Fruit fly (Drosophila melanogaster) whole organism, embryonic: ENCODE data around the gene gdl.

Experiments used
- Atf3 ChIP-seq: fragments of 200-800 bp; sonication (Bioruptor generic); optimal IDR thresholded peaks from 3 replicates; lab custom pipeline; 2016; ENCODE audit warnings: missing biosample characterization, missing genetic modification characterization
- CG10366 ChIP-seq: fragments of 200-800 bp; sonication (Bioruptor generic); IDR thresholded peaks from 2 replicates; pipeline ENCODE4 v1.3.6; 2022; ENCODE audit warnings: missing biosample characterization, missing genetic modification characterization
- CG10959 ChIP-seq: fragments of 200-800 bp; sonication (Bioruptor generic); IDR thresholded peaks from 2 replicates; pipeline ENCODE4 v1.3.6; 2022; ENCODE audit warnings: missing biosample characterization, missing genetic modification characterization
- CG11093 ChIP-seq: fragments of 200-800 bp; sonication (Bioruptor generic); IDR thresholded peaks from 3 replicates; pipeline ENCODE4 v1.3.6; 2022; ENCODE audit warnings: missing biosample characterization, missing genetic modification characterization
- CG11560 ChIP-seq: fragments of 200-800 bp; sonication (Bioruptor generic); IDR thresholded peaks from 3 replicates; pipeline ENCODE4 v1.3.6; 2022; ENCODE audit warnings: missing biosample characterization, missing genetic modification characterization
- CG11695 ChIP-seq: fragments of 200-800 bp; sonication (Bioruptor generic); IDR thresholded peaks from 3 replicates; pipeline ENCODE4 v1.3.6; 2022; ENCODE audit warnings: missing biosample characterization, missing genetic modification characterization
- CG13123 ChIP-seq: fragments of 200-800 bp; sonication (Bioruptor generic); optimal IDR thresholded peaks from 2 replicates; lab custom pipeline; 2016; ENCODE audit warnings: missing biosample characterization, missing genetic modification characterization
- CG13775 ChIP-seq: fragments of 200-800 bp; sonication (Bioruptor generic); optimal IDR thresholded peaks from 3 replicates; lab custom pipeline; 2017; ENCODE audit warnings: missing biosample characterization, mild to moderate bottlenecking, missing genetic modification characterization
- CG14667 ChIP-seq: fragments of 200-800 bp; sonication (Bioruptor generic); IDR thresholded peaks from 2 replicates; pipeline ENCODE4 v1.3.6; 2022; ENCODE audit warnings: missing biosample characterization, missing genetic modification characterization
- CG14710 ChIP-seq: fragments of 200-800 bp; sonication (Bioruptor generic); optimal IDR thresholded peaks from 3 replicates; lab custom pipeline; 2019; ENCODE audit warnings: missing biosample characterization, mild to moderate bottlenecking, missing genetic modification characterization, moderate library complexity
- CG15073 ChIP-seq: fragments of 200-800 bp; sonication (Bioruptor generic); optimal IDR thresholded peaks from 2 replicates; lab custom pipeline; 2016; ENCODE audit warnings: missing biosample characterization, missing genetic modification characterization
- CG30431 ChIP-seq: fragments of 200-800 bp; sonication (Bioruptor generic); optimal IDR thresholded peaks from 2 replicates; lab custom pipeline; 2017; ENCODE audit warnings: missing biosample characterization, missing genetic modification characterization
- CG32772 ChIP-seq: fragments of 200-800 bp; sonication (Bioruptor generic); IDR thresholded peaks from 2 replicates; pipeline ENCODE4 v1.3.6; 2022; ENCODE audit warnings: missing biosample characterization, missing genetic modification characterization
- CG43689 ChIP-seq: fragments of 200-800 bp; sonication (Bioruptor generic); IDR thresholded peaks from 2 replicates; pipeline ENCODE4 v1.3.6; 2022; ENCODE audit warnings: missing biosample characterization, missing genetic modification characterization
- CG6765 ChIP-seq: fragments of 200-800 bp; sonication (Bioruptor generic); optimal IDR thresholded peaks from 3 replicates; lab custom pipeline; 2017; ENCODE audit warnings: missing biosample characterization, mild to moderate bottlenecking, missing genetic modification characterization
- CG7556 ChIP-seq: fragments of 200-800 bp; sonication (Bioruptor generic); optimal IDR thresholded peaks from 2 replicates; lab custom pipeline; 2017; ENCODE audit warnings: missing biosample characterization, mild to moderate bottlenecking, missing genetic modification characterization
- CG7987 ChIP-seq: fragments of 200-800 bp; sonication (Bioruptor generic); optimal IDR thresholded peaks from 2 replicates; lab custom pipeline; 2018; ENCODE audit warnings: missing biosample characterization, mild to moderate bottlenecking, missing genetic modification characterization, moderate library complexity
- CG8281 ChIP-seq: fragments of 200-800 bp; sonication (Bioruptor generic); optimal IDR thresholded peaks from 2 replicates; lab custom pipeline; 2018; ENCODE audit warnings: missing biosample characterization, mild to moderate bottlenecking, missing genetic modification characterization, moderate library complexity
- CG8944 ChIP-seq: fragments of 200-800 bp; sonication (Bioruptor generic); optimal IDR thresholded peaks from 3 replicates; lab custom pipeline; 2016; ENCODE audit warnings: missing biosample characterization, missing genetic modification characterization
- CG9215 ChIP-seq: fragments of 200-800 bp; sonication (Bioruptor generic); IDR thresholded peaks from 2 replicates; pipeline ENCODE4 v1.3.6; 2022; ENCODE audit warnings: missing biosample characterization, missing genetic modification characterization
- CHES-1-like ChIP-seq: fragments of 200-800 bp; sonication (Bioruptor generic); optimal IDR thresholded peaks from 2 replicates; lab custom pipeline; 2016; ENCODE audit warnings: missing biosample characterization, missing genetic modification characterization
- Dip3 ChIP-seq: fragments of 200-800 bp; sonication (Bioruptor generic); optimal IDR thresholded peaks from 3 replicates; lab custom pipeline; 2016; ENCODE audit warnings: missing biosample characterization, missing genetic modification characterization
- Gsc ChIP-seq: fragments of 200-800 bp; sonication (Bioruptor generic); IDR thresholded peaks from 2 replicates; pipeline ENCODE4 v1.3.6; 2022; ENCODE audit warnings: missing biosample characterization, missing genetic modification characterization
- H15 ChIP-seq: fragments of 200-800 bp; sonication (Bioruptor generic); IDR thresholded peaks from 3 replicates; pipeline ENCODE4 v1.3.6; 2022; ENCODE audit warnings: missing biosample characterization, missing genetic modification characterization
- HmgD ChIP-seq: fragments of 200-800 bp; sonication (Bioruptor generic); optimal IDR thresholded peaks from 3 replicates; lab custom pipeline; 2016; ENCODE audit warnings: missing biosample characterization, missing genetic modification characterization
- Hr78 ChIP-seq, 2 experiments: fragments of 200-800 bp in 1 of 2; fragments of >200 bp in 1 of 2; sonication (Bioruptor generic) in 1 of 2; optimal IDR thresholded peaks; 2 replicates each; lab custom pipeline; 2017 to 2019; ENCODE audit warnings: missing biosample characterization in 2 of 2, missing genetic modification characterization in 2 of 2, mild to moderate bottlenecking in 1 of 2, moderate library complexity in 1 of 2
- MTF-1 ChIP-seq: fragments of 200-800 bp; sonication (Bioruptor generic); optimal IDR thresholded peaks from 2 replicates; lab custom pipeline; 2018; ENCODE audit warnings: missing biosample characterization, mild to moderate bottlenecking, missing genetic modification characterization, borderline replicate concordance
- NFAT ChIP-seq: fragments of 200-800 bp; sonication (Bioruptor generic); IDR thresholded peaks from 2 replicates; pipeline ENCODE4 v1.3.6; 2022; ENCODE audit warnings: missing biosample characterization, missing genetic modification characterization
- NfI ChIP-seq: fragments of 200-800 bp; sonication (Bioruptor generic); optimal IDR thresholded peaks from 3 replicates; lab custom pipeline; 2018; ENCODE audit warnings: missing biosample characterization, mild to moderate bottlenecking, missing genetic modification characterization, moderate library complexity
- Pdp1 ChIP-seq, 2 experiments: fragments of 200-800 bp; sonication (Bioruptor generic); optimal IDR thresholded peaks; 3 replicates each; lab custom pipeline; 2016; ENCODE audit warnings: missing biosample characterization in 2 of 2, missing genetic modification characterization in 2 of 2, mild to moderate bottlenecking in 1 of 2, moderate library complexity in 1 of 2
- Tbp ChIP-seq: fragments of >200 bp; optimal IDR thresholded peaks from 2 replicates; lab custom pipeline; 2018; ENCODE audit warnings: missing biosample characterization, missing genetic modification characterization
- Xbp1 ChIP-seq: fragments of 200-800 bp; sonication (Bioruptor generic); optimal IDR thresholded peaks from 3 replicates; lab custom pipeline; 2016; ENCODE audit warnings: missing biosample characterization, mild to moderate bottlenecking, missing genetic modification characterization
- ash1 ChIP-seq: fragments of 200-800 bp; sonication (Bioruptor generic); optimal IDR thresholded peaks from 2 replicates; lab custom pipeline; 2018; ENCODE audit warnings: missing biosample characterization, mild to moderate bottlenecking, missing genetic modification characterization
- az2 ChIP-seq: fragments of 200-800 bp; sonication (Bioruptor generic); optimal IDR thresholded peaks from 3 replicates; lab custom pipeline; 2016; ENCODE audit warnings: missing biosample characterization, missing genetic modification characterization
- bsh ChIP-seq, 2 experiments: fragments of 200-800 bp; sonication (Bioruptor generic); optimal IDR thresholded peaks; 2 replicates each; lab custom pipeline; 2017 to 2018; ENCODE audit warnings: mild to moderate bottlenecking in 2 of 2, missing biosample characterization in 2 of 2, missing genetic modification characterization in 2 of 2, moderate library complexity in 1 of 2
- cato ChIP-seq: fragments of 200-800 bp; sonication (Bioruptor generic); optimal IDR thresholded peaks from 2 replicates; lab custom pipeline; 2016; ENCODE audit warnings: missing biosample characterization, missing genetic modification characterization, borderline replicate concordance
- chinmo ChIP-seq: fragments of 200-800 bp; sonication (Bioruptor generic); IDR thresholded peaks from 4 replicates; pipeline ENCODE4 v1.3.6; 2022; ENCODE audit warnings: missing biosample characterization, missing genetic modification characterization; ENCODE audit not compliant: partially characterized antibody
- chn ChIP-seq: fragments of 200-800 bp; sonication (Bioruptor generic); optimal IDR thresholded peaks from 2 replicates; lab custom pipeline; 2016; ENCODE audit warnings: missing biosample characterization, missing genetic modification characterization
- dmrt11E ChIP-seq: fragments of 200-800 bp; sonication (Bioruptor generic); optimal IDR thresholded peaks from 3 replicates; lab custom pipeline; 2018; ENCODE audit warnings: missing biosample characterization, mild to moderate bottlenecking, missing genetic modification characterization, moderate library complexity
- emc ChIP-seq: fragments of 200-800 bp; sonication (Bioruptor generic); optimal IDR thresholded peaks from 2 replicates; lab custom pipeline; 2016; ENCODE audit warnings: missing biosample characterization, missing genetic modification characterization
- fd3F ChIP-seq: fragments of 200-800 bp; sonication (Bioruptor generic); optimal IDR thresholded peaks from 2 replicates; lab custom pipeline; 2018; ENCODE audit warnings: missing biosample characterization, mild to moderate bottlenecking, missing genetic modification characterization, moderate library complexity
- gce ChIP-seq: fragments of 200-800 bp; sonication (Bioruptor generic); IDR thresholded peaks from 3 replicates; pipeline ENCODE4 v1.3.6; 2022; ENCODE audit warnings: missing biosample characterization, missing genetic modification characterization
- gem ChIP-seq: fragments of 200-800 bp; sonication (Bioruptor generic); optimal IDR thresholded peaks from 2 replicates; lab custom pipeline; 2019; ENCODE audit warnings: missing biosample characterization, mild to moderate bottlenecking, missing genetic modification characterization, moderate library complexity
- grau ChIP-seq: fragments of 200-800 bp; optimal IDR thresholded peaks from 3 replicates; lab custom pipeline; 2019; ENCODE audit warnings: missing biosample characterization, mild to moderate bottlenecking, missing genetic modification characterization, moderate library complexity
- jing ChIP-seq: fragments of 200-800 bp; sonication (Bioruptor generic); optimal IDR thresholded peaks from 2 replicates; lab custom pipeline; 2018; ENCODE audit warnings: missing biosample characterization, mild to moderate bottlenecking, missing genetic modification characterization
- p53 ChIP-seq: fragments of 200-800 bp; sonication (Bioruptor generic); optimal IDR thresholded peaks from 2 replicates; lab custom pipeline; 2016; ENCODE audit warnings: missing biosample characterization, missing genetic modification characterization
- peb ChIP-seq: fragments of 200-800 bp; sonication (Bioruptor generic); IDR thresholded peaks from 2 replicates; pipeline ENCODE4 v1.3.6; 2022; ENCODE audit warnings: missing biosample characterization, missing genetic modification characterization
- slp2 ChIP-seq: fragments of 200-800 bp; sonication (Bioruptor generic); optimal IDR thresholded peaks from 2 replicates; lab custom pipeline; 2016; ENCODE audit warnings: missing biosample characterization, missing genetic modification characterization
- sna ChIP-seq: fragments of 200-800 bp; sonication (Bioruptor generic); IDR thresholded peaks from 2 replicates; pipeline ENCODE4 v1.3.6; 2022; ENCODE audit warnings: missing biosample characterization, missing genetic modification characterization; ENCODE audit not compliant: partially characterized antibody
- sqz ChIP-seq: fragments of 200-800 bp; sonication (Bioruptor generic); optimal IDR thresholded peaks from 3 replicates; lab custom pipeline; 2018; ENCODE audit warnings: missing biosample characterization, mild to moderate bottlenecking, missing genetic modification characterization
- trh ChIP-seq: fragments of 200-800 bp; sonication (Bioruptor generic); optimal IDR thresholded peaks from 2 replicates; lab custom pipeline; 2016; ENCODE audit warnings: missing biosample characterization, missing genetic modification characterization
- usp ChIP-seq: fragments of >200 bp; optimal IDR thresholded peaks from 2 replicates; lab custom pipeline; 2017; ENCODE audit warnings: missing biosample characterization, missing genetic modification characterization

The gdl gene

DNA sequence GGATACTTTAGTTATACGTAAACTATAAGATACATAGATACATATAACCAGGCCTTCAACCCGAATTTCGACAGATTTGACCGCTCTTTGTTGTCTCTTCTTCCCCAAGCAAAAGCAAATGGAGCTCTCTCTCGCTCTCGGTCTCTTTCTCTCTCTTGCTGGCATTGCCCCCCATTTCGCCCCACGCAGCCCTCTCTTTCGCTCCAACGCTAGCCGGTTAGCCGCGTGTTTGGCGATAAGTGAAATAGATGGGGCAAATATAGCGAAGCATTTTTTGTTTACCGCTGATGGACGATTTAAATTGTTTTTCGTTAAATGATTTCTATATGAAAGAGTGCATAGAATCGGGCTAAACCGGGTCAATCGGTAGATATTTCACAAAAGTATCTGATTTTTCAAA is 5.2 kb downstream of the gdl start (continued):
- TF ChIP-seq CG6765 (GFP tag; lab: Kevin White, UChicago) (no peak), grau (tag; lab: Kevin White, UChicago) (no peak), Gsc (GFP tag; lab: Robert Waterston, UW) (no peak), CG32772 (GFP tag; lab: Robert Waterston, UW) (no peak), Hr78 (GFP tag; optimal IDR thresholded peaks at IDR 0.05; lab: Kevin White, UChicago) (peak in 1 of 2 experiments; percentile 1), jing (GFP tag; lab: Kevin White, UChicago) (no peak), CG13123 (GFP tag; lab: Kevin White, UChicago) (no peak), ash1 (GFP tag; lab: Kevin White, UChicago) (no peak), peb (GFP tag; lab: Robert Waterston, UW) (no peak), HmgD (GFP tag; lab: Kevin White, UChicago) (no peak), CG43689 (GFP tag; lab: Robert Waterston, UW) (no peak), chinmo (GFP tag; lab: Robert Waterston, UW) (peak; percentile 82; the same call in 3 of the 4 replicates), cato (no peak), p53 (GFP tag; lab: Kevin White, UChicago) (no peak), CG30431 (GFP tag; lab: Kevin White, UChicago) (no peak), CHES-1-like (GFP tag; lab: Kevin White, UChicago) (peak; percentile 60), CG10366 (no peak), az2 (GFP tag; lab: Kevin White, UChicago) (no peak), Atf3 (GFP tag; lab: Kevin White, UChicago) (no peak), chn (GFP tag; lab: Kevin White, UChicago) (peak; percentile 84), H15 (GFP tag; lab: Robert Waterston, UW) (no peak), CG7556 (GFP tag; lab: Kevin White, UChicago) (peak; percentile 13), Pdp1 (GFP tag; optimal IDR thresholded peaks at IDR 0.05; lab: Kevin White, UChicago) (no peak), CG9215 (no peak), NFAT (GFP tag; lab: Robert Waterston, UW) (no peak), CG13775 (GFP tag; lab: Kevin White, UChicago) (no peak), Dip3 (GFP tag; lab: Kevin White, UChicago) (no peak), CG11093 (GFP tag; lab: Robert Waterston, UW) (no peak), emc (GFP tag; lab: Kevin White, UChicago) (no peak), dmrt11E (tag; lab: Kevin White, UChicago) (no peak), usp (GFP tag; lab: Kevin White, UChicago) (no peak), CG8944 (no peak), CG10959 (GFP tag; lab: Robert Waterston, UW) (no peak), fd3F (GFP tag; lab: Kevin White, UChicago) (no peak), Xbp1 (GFP tag; lab: Kevin White, UChicago) (no peak), CG8281 (tag; lab: Kevin White, UChicago) (no peak), CG11560 (no peak), MTF-1 (GFP tag; lab: Kevin White, UChicago) (peak; percentile 13), CG15073 (GFP tag; lab: Kevin White, UChicago) (no peak), slp2 (GFP tag; lab: Kevin White, UChicago) (no peak), CG11695 (GFP tag; lab: Robert Waterston, UW) (peak; percentile 26; the same call in 1 of the 3 replicates), NfI (GFP tag; lab: Kevin White, UChicago) (no peak), trh (no peak), Tbp (GFP tag; lab: Kevin White, UChicago) (no peak), CG7987 (GFP tag; lab: Kevin White, UChicago) (peak; percentile 58), CG14710 (tag; lab: Kevin White, UChicago) (no peak), CG14667 (no peak), gem (tag; lab: Kevin White, UChicago) (no peak), sqz (GFP tag; lab: Kevin White, UChicago) (peak; percentile 49), bsh (GFP tag; optimal IDR thresholded peaks at IDR 0.05; lab: Kevin White, UChicago) (peak in 1 of 2 experiments; percentile 34), sna (GFP tag; lab: Robert Waterston, UW) (peak; percentile 38; the same call in 1 of the 2 replicates), gce (GFP tag; lab: Robert Waterston, UW) (no peak)
